1 fruit fly cellular context compared by ENCODE assay signal in genomic region chr3R:8155735-8156670, dm6.
TF ChIP-seq lines count a peak whose summit lies in the region.

No protein-coding gene starts in this region.

TF ChIP-seq in whole organism, embryonic, 481 proteins besides CTCF, POLR2A, EP300 and RAD21 (continued from another document):
- TF ChIP-seq sim (GFP tag; IDR thresholded peaks at IDR 0.05; lab: Robert Waterston, UW): no peak
- no peak for TF ChIP-seq CG7928 (GFP tag; optimal IDR thresholded peaks at IDR 0.05; lab: Kevin White, UChicago)
- TF ChIP-seq CG13424 (tag; optimal IDR thresholded peaks at IDR 0.05; lab: Kevin White, UChicago): peak; percentile 32
- peak; percentile 43 for TF ChIP-seq PHDP (tag; optimal IDR thresholded peaks at IDR 0.05; lab: Kevin White, UChicago)
- TF ChIP-seq tna (GFP tag; IDR thresholded peaks at IDR 0.05; lab: Robert Waterston, UW; ENCODE audit: partially characterized antibody): no peak
- no peak for TF ChIP-seq CrebB (tag; optimal IDR thresholded peaks at IDR 0.05; lab: Kevin White, UChicago)
- TF ChIP-seq CG3407 (GFP tag; optimal IDR thresholded peaks at IDR 0.05; lab: Kevin White, UChicago): peak; percentile 59
- TF ChIP-seq Chrac-16 (GFP tag; optimal IDR thresholded peaks at IDR 0.05; lab: Kevin White, UChicago): no peak
- no peak for TF ChIP-seq CG10565 (GFP tag; optimal IDR thresholded peaks at IDR 0.05; lab: Kevin White, UChicago)
- TF ChIP-seq stc (GFP tag; IDR thresholded peaks at IDR 0.05; lab: Robert Waterston, UW): no peak
- no peak for TF ChIP-seq CG6175 (GFP tag; IDR thresholded peaks at IDR 0.05; lab: Robert Waterston, UW)
- TF ChIP-seq CG2116 (GFP tag; optimal IDR thresholded peaks at IDR 0.05; lab: Kevin White, UChicago): no peak
- TF ChIP-seq CG30403 (GFP tag; optimal IDR thresholded peaks at IDR 0.05; lab: Kevin White, UChicago): no peak
- TF ChIP-seq nerfin-1 (tag; optimal IDR thresholded peaks at IDR 0.05; lab: Kevin White, UChicago): peak; percentile 16
- TF ChIP-seq lola (GFP tag; optimal IDR thresholded peaks at IDR 0.05; lab: Kevin White, UChicago): peak in 1 of 3 experiments; percentile 10
- TF ChIP-seq CG2678 (tag; optimal IDR thresholded peaks at IDR 0.05; lab: Kevin White, UChicago): peak; percentile 31
- TF ChIP-seq unpg (GFP tag; optimal IDR thresholded peaks at IDR 0.05; lab: Kevin White, UChicago): peak; percentile 10
- peak; percentile 7 for TF ChIP-seq CG18599 (GFP tag; optimal IDR thresholded peaks at IDR 0.05; lab: Kevin White, UChicago)
- TF ChIP-seq CG10209 (GFP tag; optimal IDR thresholded peaks at IDR 0.05; lab: Kevin White, UChicago): peak; percentile 33
- 0 out of 3 replicates have a peak, but pooled peaks have one; percentile 58 for TF ChIP-seq ci (GFP tag; IDR thresholded peaks at IDR 0.05; lab: Robert Waterston, UW)
- TF ChIP-seq Xrp1 (GFP tag; IDR thresholded peaks at IDR 0.05; lab: Robert Waterston, UW): peak; percentile 40; the same call in 1 of the 2 replicates
- TF ChIP-seq fd64A (GFP tag; optimal IDR thresholded peaks at IDR 0.05; lab: Kevin White, UChicago): peak; percentile 39
- peak; percentile 52; the same call in 1 of the 2 replicates for TF ChIP-seq vvl (GFP tag; IDR thresholded peaks at IDR 0.05; lab: Robert Waterston, UW)
- TF ChIP-seq gem (tag; optimal IDR thresholded peaks at IDR 0.05; lab: Kevin White, UChicago): peak; percentile 49
- no peak for TF ChIP-seq CHES-1-like (GFP tag; optimal IDR thresholded peaks at IDR 0.05; lab: Kevin White, UChicago)
- no peak for TF ChIP-seq CG6854 (GFP tag; optimal IDR thresholded peaks at IDR 0.05; lab: Kevin White, UChicago)
- TF ChIP-seq CG8290 (GFP tag; optimal IDR thresholded peaks at IDR 0.05; lab: Kevin White, UChicago): no peak
- peak in 1 of 2 experiments; percentile 35 for TF ChIP-seq CG8290 (tag; optimal IDR thresholded peaks at IDR 0.05; lab: Kevin White, UChicago)
- TF ChIP-seq CG11247 (GFP tag; IDR thresholded peaks at IDR 0.05; lab: Robert Waterston, UW): 0 out of 2 replicates have a peak, but pooled peaks have one; percentile 43
- TF ChIP-seq sens (GFP tag; lab: Kevin White, UChicago): peak; percentile 64
- TF ChIP-seq Nf-YC (tag; optimal IDR thresholded peaks at IDR 0.05; lab: Kevin White, UChicago): peak; percentile 4
- TF ChIP-seq Sox102F (GFP tag; optimal IDR thresholded peaks at IDR 0.05; lab: Kevin White, UChicago): peak; percentile 40
- TF ChIP-seq CG2875 (GFP tag; optimal IDR thresholded peaks at IDR 0.05; lab: Kevin White, UChicago): peak; percentile 35
- TF ChIP-seq wek (GFP tag; optimal IDR thresholded peaks at IDR 0.05; lab: Kevin White, UChicago): peak; percentile 28
- peak; percentile 26 for TF ChIP-seq Blimp-1 (GFP tag; optimal IDR thresholded peaks at IDR 0.05; lab: Kevin White, UChicago)
- peak; percentile 11 for TF ChIP-seq schlank (tag; optimal IDR thresholded peaks at IDR 0.05; lab: Kevin White, UChicago)
- 0 out of 2 replicates have a peak, but pooled peaks have one; percentile 16 for TF ChIP-seq CG14014 (GFP tag; IDR thresholded peaks at IDR 0.05; lab: Robert Waterston, UW)
- TF ChIP-seq Sin3A (optimal IDR thresholded peaks at IDR 0.05; lab: Kevin White, UChicago): no peak
- no peak for TF ChIP-seq TFAM (GFP tag; optimal IDR thresholded peaks at IDR 0.05; lab: Kevin White, UChicago)
- TF ChIP-seq CG14710 (tag; optimal IDR thresholded peaks at IDR 0.05; lab: Kevin White, UChicago): peak; percentile 2
- peak; percentile 26 for TF ChIP-seq CG6813 (GFP tag; optimal IDR thresholded peaks at IDR 0.05; lab: Kevin White, UChicago)
- no peak for TF ChIP-seq CG17612 (GFP tag; IDR thresholded peaks at IDR 0.05; lab: Robert Waterston, UW)
- TF ChIP-seq lab (GFP tag; optimal IDR thresholded peaks at IDR 0.05; lab: Kevin White, UChicago): peak; percentile 22
- TF ChIP-seq stwl (tag; optimal IDR thresholded peaks at IDR 0.05; lab: Kevin White, UChicago): no peak
- TF ChIP-seq Ets65A (GFP tag; lab: Kevin White, UChicago): peak; percentile 4
- TF ChIP-seq lmd (GFP tag; IDR thresholded peaks at IDR 0.05; lab: Robert Waterston, UW): no peak
- TF ChIP-seq dmrt11E (tag; optimal IDR thresholded peaks at IDR 0.05; lab: Kevin White, UChicago): peak; percentile 41
- TF ChIP-seq Lhr (GFP tag; optimal IDR thresholded peaks at IDR 0.05; lab: Kevin White, UChicago): peak; percentile 29
- peak; percentile 24 for TF ChIP-seq bab2 (GFP tag; optimal IDR thresholded peaks at IDR 0.05; lab: Kevin White, UChicago)
- no peak for TF ChIP-seq caup (GFP tag; optimal IDR thresholded peaks at IDR 0.05; lab: Kevin White, UChicago; ENCODE audit: severe bottlenecking)
- TF ChIP-seq CG1603 (tag; optimal IDR thresholded peaks at IDR 0.05; lab: Kevin White, UChicago): peak; percentile 63
- TF ChIP-seq Trl (optimal IDR thresholded peaks at IDR 0.05; lab: Kevin White, UChicago): no peak
- no peak for TF ChIP-seq Trl (GFP tag; optimal IDR thresholded peaks at IDR 0.05; lab: Kevin White, UChicago)
- peak; percentile 14 for TF ChIP-seq Vsx1 (GFP tag; optimal IDR thresholded peaks at IDR 0.05; lab: Kevin White, UChicago)
- peak; percentile 1 for TF ChIP-seq CG1529 (GFP tag; optimal IDR thresholded peaks at IDR 0.05; lab: Kevin White, UChicago)
- 0 out of 2 replicates have a peak, but pooled peaks have one; percentile 25 for TF ChIP-seq ara (GFP tag; IDR thresholded peaks at IDR 0.05; lab: Robert Waterston, UW)
- TF ChIP-seq CG13894 (tag; optimal IDR thresholded peaks at IDR 0.05; lab: Kevin White, UChicago): peak; percentile 94
- peak; percentile 65 for TF ChIP-seq Awh (GFP tag; IDR thresholded peaks at IDR 0.05; lab: Robert Waterston, UW)
- no peak for TF ChIP-seq Mad (GFP tag; optimal IDR thresholded peaks at IDR 0.05; lab: Kevin White, UChicago)
- TF ChIP-seq CG33557 (GFP tag; optimal IDR thresholded peaks at IDR 0.05; lab: Kevin White, UChicago): peak; percentile 49
- TF ChIP-seq org-1 (GFP tag; optimal IDR thresholded peaks at IDR 0.05; lab: Kevin White, UChicago): peak; percentile 36
- TF ChIP-seq CG10431 (GFP tag; optimal IDR thresholded peaks at IDR 0.05; lab: Kevin White, UChicago): peak; percentile 2
- no peak for TF ChIP-seq abd-A (tag; optimal IDR thresholded peaks at IDR 0.05; lab: Kevin White, UChicago)
- TF ChIP-seq CoRest (tag; optimal IDR thresholded peaks at IDR 0.05; lab: Kevin White, UChicago): peak; percentile 11
- no peak for TF ChIP-seq lbe (GFP tag; optimal IDR thresholded peaks at IDR 0.05; lab: Kevin White, UChicago)
- peak; percentile 95 for TF ChIP-seq grn (GFP tag; optimal IDR thresholded peaks at IDR 0.05; lab: Kevin White, UChicago)
TF ChIP-seq in whole organism, embryonic: peak in this region for 56.
